Worm (Caenorhabditis elegans) whole organism, late embryonic: ENCODE results near the gene sft-1.

Experiments used
- F13H6.1 ChIP-seq: sonication (generic microtip); optimal IDR thresholded peaks from 2 replicates; lab custom pipeline; 2016; ENCODE audit warnings: missing genetic modification characterization, missing compliant biosample characterization
- ama-1 ChIP-seq: fragments of 150-350 bp; optimal IDR thresholded peaks from 2 replicates; lab custom pipeline; 2014
- ceh-24 ChIP-seq: sonication (generic microtip); optimal IDR thresholded peaks from 2 replicates; lab custom pipeline; 2016; ENCODE audit warnings: mild to moderate bottlenecking, missing genetic modification characterization, missing compliant biosample characterization
- ets-4 ChIP-seq: sonication (generic microtip); optimal IDR thresholded peaks from 2 replicates; lab custom pipeline; 2016; ENCODE audit warnings: missing genetic modification characterization, missing compliant biosample characterization
- fkh-10 ChIP-seq: fragments of 150-350 bp; optimal IDR thresholded peaks from 2 replicates; lab custom pipeline; 2014; ENCODE audit warnings: missing biosample characterization, missing genetic modification reagents, missing genetic modification characterization
- hlh-30 ChIP-seq: sonication (generic microtip); optimal IDR thresholded peaks from 2 replicates; lab custom pipeline; 2017; ENCODE audit warnings: antibody characterized with exemption, missing genetic modification characterization, missing compliant biosample characterization; ENCODE audit not compliant: insufficient read depth
- nhr-11 ChIP-seq: fragments of 150-350 bp; optimal IDR thresholded peaks from 2 replicates; lab custom pipeline; 2014; ENCODE audit warnings: missing biosample characterization, missing genetic modification characterization
- pat-9 ChIP-seq: fragments of 200-800 bp; sonication (Bioruptor generic); optimal IDR thresholded peaks from 2 replicates; lab custom pipeline; 2018; ENCODE audit warnings: mild to moderate bottlenecking, missing genetic modification characterization, moderate library complexity, missing compliant biosample characterization
- pha-4 ChIP-seq: fragments of 150-350 bp; optimal IDR thresholded peaks from 2 replicates; lab custom pipeline; 2018; ENCODE audit warnings: missing biosample characterization, missing genetic modification reagents, missing genetic modification characterization

DNA sequence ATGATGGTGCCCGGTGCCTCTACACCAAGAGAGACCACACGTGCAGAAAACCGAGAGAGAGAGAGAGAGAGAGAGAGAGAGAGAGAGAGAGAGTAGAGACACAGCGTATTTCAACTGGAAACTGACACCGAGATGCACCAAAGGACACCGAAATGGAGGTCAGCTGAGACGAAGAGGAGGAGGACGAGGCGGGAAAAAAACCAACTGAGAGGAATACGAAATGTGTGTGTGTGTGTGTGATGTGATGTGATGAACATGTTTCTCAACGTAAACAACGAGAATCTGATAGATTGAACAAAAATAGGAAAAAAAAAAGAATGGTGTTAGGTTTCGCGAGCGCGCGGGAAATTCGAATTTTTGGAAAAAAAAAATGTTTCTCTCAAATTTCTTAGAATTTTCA is 49.1 kb upstream of the sft-1 start:
- no peak for TF ChIP-seq ceh-24 (tag; lab: Kevin White, UChicago)
- TF ChIP-seq fkh-10 (GFP tag; lab: Kevin White, UChicago) = no peak
- no peak for TF ChIP-seq pha-4 (tag; lab: Kevin White, UChicago)
- no peak for TF ChIP-seq ets-4 (tag; lab: Kevin White, UChicago)
- TF ChIP-seq nhr-11 (tag; lab: Kevin White, UChicago) = no peak
- TF ChIP-seq pat-9 = no peak
- TF ChIP-seq hlh-30 = peak; percentile 47
- no peak for TF ChIP-seq ama-1 (lab: Kevin White, UChicago)
- TF ChIP-seq F13H6.1 = no peak
